Fruit fly (Drosophila melanogaster) Kc167 (cell line): Measurements from ENCODE around the gene Sap-r.

Source experiments
- Myc ChIP-seq: fragments of >200 bp; optimal IDR thresholded peaks from 2 replicates; lab custom pipeline; 2017; ENCODE audit warnings: missing external identifiers
- Sin3A ChIP-seq: fragments of >200 bp; optimal IDR thresholded peaks from 2 replicates; lab custom pipeline; 2018; ENCODE audit warnings: missing external identifiers
- h ChIP-seq: fragments of >200 bp; optimal IDR thresholded peaks from 3 replicates; lab custom pipeline; 2018; ENCODE audit warnings: missing external identifiers
- insv ChIP-seq: fragments of >200 bp; optimal IDR thresholded peaks from 3 replicates; lab custom pipeline; 2018; ENCODE audit warnings: missing external identifiers
- psq ChIP-seq: fragments of >200 bp; optimal IDR thresholded peaks from 2 replicates; lab custom pipeline; 2017; ENCODE audit warnings: missing external identifiers
- ttk ChIP-seq: sonication (Bioruptor generic); optimal IDR thresholded peaks from 2 replicates; lab custom pipeline; 2017; ENCODE audit warnings: missing external identifiers

DNA sequence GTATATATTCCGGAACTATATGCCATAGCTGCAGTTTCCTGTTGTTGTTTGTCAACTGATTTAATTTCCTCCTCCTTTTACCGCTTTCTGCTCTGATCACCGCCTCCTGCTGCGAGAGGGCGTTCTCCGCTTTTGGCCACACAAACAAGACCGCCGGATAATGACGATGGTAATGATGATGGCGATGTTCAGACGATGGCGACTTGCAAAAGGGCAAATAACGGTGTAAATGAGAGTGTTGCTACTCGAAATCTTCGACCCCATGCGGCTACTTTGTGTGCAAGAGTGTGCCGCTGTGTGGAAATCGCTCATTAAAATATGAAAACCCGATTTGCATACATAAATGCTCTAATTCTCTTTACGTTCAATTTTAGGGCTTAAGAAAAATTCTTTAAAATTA is 23.0 kb downstream of the Sap-r start:
- no peak for TF ChIP-seq insv (lab: Kevin White, UChicago)
- TF ChIP-seq psq (lab: Kevin White, UChicago) = no peak
- TF ChIP-seq Myc (lab: Kevin White, UChicago) = no peak
- TF ChIP-seq h (lab: Kevin White, UChicago) = no peak
- TF ChIP-seq ttk (lab: Kevin White, UChicago) = no peak
- no peak for TF ChIP-seq Sin3A (lab: Kevin White, UChicago)
